Worm (Caenorhabditis elegans) whole organism, young adult: ENCODE measurements around the gene txt-17.
A peak's percentile ranks its signal among the peaks of the same experiment; 100 is the strongest.

Experiments
- B0261.1 ChIP-seq: sonication (generic microtip); optimal IDR thresholded peaks from 2 replicates; lab custom pipeline; 2016; ENCODE audit warnings: mild to moderate bottlenecking, missing genetic modification characterization, moderate library complexity, missing compliant biosample characterization
- F23B12.7 ChIP-seq: sonication (generic microtip); optimal IDR thresholded peaks from 2 replicates; lab custom pipeline; 2017; ENCODE audit warnings: missing genetic modification characterization, mild to moderate bottlenecking, missing compliant biosample characterization, antibody characterized with exemption, moderate library complexity; ENCODE audit not compliant: insufficient read depth
- F33H1.4 ChIP-seq: fragments of 200-800 bp; sonication (Bioruptor generic); IDR thresholded peaks from 2 replicates; pipeline ENCODE4 v1.3.6; 2022; ENCODE audit warnings: missing genetic modification reagents, missing genetic modification characterization, missing compliant biosample characterization
- F49E8.2 ChIP-seq: sonication (generic microtip); optimal IDR thresholded peaks from 3 replicates; lab custom pipeline; 2017; ENCODE audit warnings: missing genetic modification characterization, mild to moderate bottlenecking, missing compliant biosample characterization, antibody characterized with exemption, moderate library complexity; ENCODE audit not compliant: insufficient read depth
- F52B5.7 ChIP-seq: sonication (generic microtip); optimal IDR thresholded peaks from 2 replicates; lab custom pipeline; 2016; ENCODE audit warnings: mild to moderate bottlenecking, missing genetic modification characterization, missing compliant biosample characterization
- F55B11.4 ChIP-seq: sonication (generic microtip); optimal IDR thresholded peaks from 2 replicates; lab custom pipeline; 2016; ENCODE audit warnings: missing compliant biosample characterization, missing genetic modification characterization, borderline replicate concordance; ENCODE audit not compliant: insufficient read depth
- F57A8.1 ChIP-seq: fragments of 200-800 bp; sonication (Bioruptor generic); optimal IDR thresholded peaks from 2 replicates; lab custom pipeline; 2018; ENCODE audit warnings: mild to moderate bottlenecking, missing genetic modification characterization, moderate library complexity, missing compliant biosample characterization
- F57C9.4 ChIP-seq: sonication (generic microtip); optimal IDR thresholded peaks from 2 replicates; lab custom pipeline; 2017; ENCODE audit warnings: mild to moderate bottlenecking, missing genetic modification characterization, missing compliant biosample characterization
- T26A5.8 ChIP-seq: sonication (generic microtip); optimal IDR thresholded peaks from 2 replicates; lab custom pipeline; 2016; ENCODE audit warnings: missing genetic modification characterization, missing compliant biosample characterization
- attf-5 ChIP-seq: fragments of 200-800 bp; sonication (Bioruptor generic); optimal IDR thresholded peaks from 2 replicates; lab custom pipeline; 2018; ENCODE audit warnings: mild to moderate bottlenecking, missing genetic modification characterization, missing compliant biosample characterization
- bed-1 ChIP-seq: fragments of 200-800 bp; sonication (Bioruptor generic); IDR thresholded peaks from 2 replicates; pipeline ENCODE4 v1.3.6; 2022; ENCODE audit warnings: missing genetic modification reagents, missing genetic modification characterization, missing compliant biosample characterization
- bed-2 ChIP-seq: fragments of 200-800 bp; sonication (Bioruptor generic); IDR thresholded peaks from 2 replicates; pipeline ENCODE4 v1.3.6; 2022; ENCODE audit warnings: missing genetic modification reagents, missing genetic modification characterization, missing compliant biosample characterization
- cebp-2 ChIP-seq: fragments of 200-800 bp; sonication (Bioruptor generic); IDR thresholded peaks from 2 replicates; pipeline ENCODE4 v1.3.6; 2022; ENCODE audit warnings: missing genetic modification characterization, missing compliant biosample characterization
- ceh-58 ChIP-seq: fragments of 200-800 bp; sonication (Bioruptor generic); IDR thresholded peaks from 2 replicates; pipeline ENCODE4 v1.3.6; 2022; ENCODE audit warnings: missing genetic modification characterization, missing compliant biosample characterization
- efl-1 ChIP-seq: fragments of 150-350 bp; optimal IDR thresholded peaks from 2 replicates; lab custom pipeline; 2014; ENCODE audit warnings: missing biosample characterization, missing genetic modification reagents, missing genetic modification characterization
- fkh-3 ChIP-seq: sonication (generic microtip); optimal IDR thresholded peaks from 2 replicates; lab custom pipeline; 2016; ENCODE audit warnings: mild to moderate bottlenecking, missing genetic modification characterization, missing compliant biosample characterization
- him-1 ChIP-seq: sonication (generic microtip); optimal IDR thresholded peaks from 2 replicates; lab custom pipeline; 2016; ENCODE audit warnings: missing genotype, missing genetic modification reagents, missing genetic modification characterization, missing compliant biosample characterization
- hlh-12 ChIP-seq: sonication (generic microtip); optimal IDR thresholded peaks from 2 replicates; lab custom pipeline; 2016; ENCODE audit warnings: missing genetic modification characterization, missing compliant biosample characterization
- hlh-26 ChIP-seq: fragments of 200-800 bp; sonication (Bioruptor generic); conservative IDR thresholded peaks from 2 replicates; pipeline ENCODE4 v1.3.6; 2022; ENCODE audit warnings: missing genetic modification reagents, missing genetic modification characterization, missing compliant biosample characterization
- hmg-20 ChIP-seq: fragments of 200-800 bp; sonication (Bioruptor generic); IDR thresholded peaks from 2 replicates; pipeline ENCODE4 v1.3.6; 2022; ENCODE audit warnings: missing genetic modification reagents, missing genetic modification characterization, missing compliant biosample characterization
- hsf-1 ChIP-seq: fragments of 200-800 bp; sonication (Bioruptor generic); IDR thresholded peaks from 2 replicates; pipeline ENCODE4 v1.3.6; 2022; ENCODE audit warnings: missing genetic modification reagents, missing genetic modification characterization, missing compliant biosample characterization
- madf-3 ChIP-seq: fragments of 200-800 bp; sonication (Bioruptor generic); IDR thresholded peaks from 2 replicates; pipeline ENCODE4 v1.3.6; 2022; ENCODE audit warnings: missing genetic modification reagents, missing genetic modification characterization, missing compliant biosample characterization
- madf-8 ChIP-seq: fragments of 200-800 bp; sonication (Bioruptor generic); conservative IDR thresholded peaks from 2 replicates; pipeline ENCODE4 v1.3.6; 2022; ENCODE audit warnings: missing genetic modification reagents, missing genetic modification characterization, missing compliant biosample characterization
- mel-28 ChIP-seq: sonication (generic microtip); optimal IDR thresholded peaks from 2 replicates; lab custom pipeline; 2016; ENCODE audit warnings: borderline replicate concordance, mild to moderate bottlenecking, missing genetic modification characterization, missing compliant biosample characterization
- mes-4 ChIP-seq: sonication (generic microtip); optimal IDR thresholded peaks from 2 replicates; lab custom pipeline; 2016; ENCODE audit warnings: missing genotype, missing genetic modification characterization, missing compliant biosample characterization
- mxl-1 ChIP-seq: sonication (generic microtip); optimal IDR thresholded peaks from 2 replicates; lab custom pipeline; 2016; ENCODE audit warnings: missing genetic modification characterization, missing compliant biosample characterization
- nfya-2 ChIP-seq: fragments of 200-800 bp; sonication (Bioruptor generic); IDR thresholded peaks from 2 replicates; pipeline ENCODE4 v1.3.6; 2022; ENCODE audit warnings: missing genetic modification reagents, missing genetic modification characterization, missing compliant biosample characterization
- nhr-120 ChIP-seq: fragments of 200-800 bp; sonication (Bioruptor generic); IDR thresholded peaks from 2 replicates; pipeline ENCODE4 v1.3.6; 2022; ENCODE audit warnings: missing genetic modification characterization, missing compliant biosample characterization
- pbrm-1 ChIP-seq: fragments of 200-800 bp; sonication (Bioruptor generic); IDR thresholded peaks from 2 replicates; pipeline ENCODE4 v1.3.6; 2022; ENCODE audit warnings: missing genetic modification reagents, missing genetic modification characterization, missing compliant biosample characterization
- pha-4 ChIP-seq: fragments of 150-350 bp; sonication (generic microtip); optimal IDR thresholded peaks from 2 replicates; lab custom pipeline; 2014; ENCODE audit warnings: missing biosample characterization, missing genetic modification reagents, missing genetic modification characterization
- repo-1 ChIP-seq: sonication (generic microtip); optimal IDR thresholded peaks from 2 replicates; lab custom pipeline; 2017; ENCODE audit warnings: mild to moderate bottlenecking, missing genetic modification characterization, missing compliant biosample characterization
- rpc-1 ChIP-seq, 2 experiments: fragments of 150-350 bp in 1 of 2; sonication (generic microtip) in 1 of 2; optimal IDR thresholded peaks; 2 replicates each; lab custom pipeline; 2014 to 2018; ENCODE audit warnings: missing biosample characterization in 1 of 2, missing genetic modification characterization in 1 of 2, missing genetic modification reagents in 1 of 2, missing genotype in 1 of 2
- sdz-38 ChIP-seq: sonication (generic microtip); optimal IDR thresholded peaks from 2 replicates; lab custom pipeline; 2016; ENCODE audit warnings: missing genotype, missing genetic modification characterization, missing compliant biosample characterization
- sea-2 ChIP-seq: fragments of 200-800 bp; sonication (Bioruptor generic); IDR thresholded peaks from 2 replicates; pipeline ENCODE4 v1.3.6; 2022; ENCODE audit warnings: missing genetic modification characterization, missing compliant biosample characterization
- snpc-1.1 ChIP-seq: sonication (generic microtip); optimal IDR thresholded peaks from 2 replicates; lab custom pipeline; 2017; ENCODE audit warnings: missing genetic modification characterization, mild to moderate bottlenecking, missing compliant biosample characterization, antibody characterized with exemption, moderate library complexity, missing genotype, missing genetic modification reagents; ENCODE audit not compliant: insufficient read depth
- snpc-3.4 ChIP-seq: sonication (generic microtip); optimal IDR thresholded peaks from 2 replicates; lab custom pipeline; 2017; ENCODE audit warnings: missing genetic modification characterization, mild to moderate bottlenecking, missing compliant biosample characterization, antibody characterized with exemption, moderate library complexity, missing genotype, missing genetic modification reagents
- snpc-4 ChIP-seq, 5 experiments: fragments of 150-350 bp in 1 of 5; sonication (generic microtip) in 4 of 5; optimal IDR thresholded peaks; 2 replicates each; lab custom pipeline; 2014 to 2018; ENCODE audit warnings: missing genetic modification characterization in 5 of 5, missing biosample characterization in 3 of 5, antibody characterized with exemption in 2 of 5, mild to moderate bottlenecking in 2 of 5, missing compliant biosample characterization in 2 of 5, missing genotype in 2 of 5, moderate library complexity in 2 of 5, missing genetic modification reagents in 1 of 5
- somi-1 ChIP-seq: fragments of 200-800 bp; sonication (Bioruptor generic); optimal IDR thresholded peaks from 2 replicates; lab custom pipeline; 2018; ENCODE audit warnings: mild to moderate bottlenecking, missing genetic modification characterization, missing compliant biosample characterization
- tbx-9 ChIP-seq: sonication (generic microtip); optimal IDR thresholded peaks from 2 replicates; lab custom pipeline; 2016; ENCODE audit warnings: borderline replicate concordance, missing genetic modification characterization, inconsistent platforms, missing compliant biosample characterization
- xnd-1 ChIP-seq: sonication (generic microtip); optimal IDR thresholded peaks from 2 replicates; lab custom pipeline; 2016; ENCODE audit warnings: missing genotype, missing genetic modification reagents, missing genetic modification characterization, missing compliant biosample characterization
- ztf-18 ChIP-seq: sonication (generic microtip); optimal IDR thresholded peaks from 2 replicates; lab custom pipeline; 2016; ENCODE audit warnings: missing genotype, mild to moderate bottlenecking, missing genetic modification characterization, missing compliant biosample characterization
- ztf-22 ChIP-seq: fragments of 200-800 bp; sonication (Bioruptor generic); optimal IDR thresholded peaks from 2 replicates; lab custom pipeline; 2018; ENCODE audit warnings: mild to moderate bottlenecking, missing genetic modification characterization, moderate library complexity, missing compliant biosample characterization
- ztf-6 ChIP-seq: fragments of 200-800 bp; sonication (Bioruptor generic); IDR thresholded peaks from 2 replicates; pipeline ENCODE4 v1.3.6; 2022; ENCODE audit warnings: missing genetic modification reagents, missing genetic modification characterization, missing compliant biosample characterization

txt-17 gene

ce11 chrV:7084612-7085139, 31.7 kb upstream of the txt-17 start, which contains the start of gene mys-1 (continued):
- peak; percentile 79 for TF ChIP-seq efl-1 (GFP tag; lab: Kevin White, UChicago)
- no peak for TF ChIP-seq nfya-2 (GFP tag; lab: Robert Waterston, UW)
- TF ChIP-seq ztf-6 (GFP tag; lab: Robert Waterston, UW) = no peak
- TF ChIP-seq F57A8.1 (GFP tag; lab: Kevin White, UChicago) = no peak
- no peak for TF ChIP-seq bed-2 (GFP tag; lab: Robert Waterston, UW)
- no peak for TF ChIP-seq F52B5.7
- no peak for TF ChIP-seq fkh-3
- TF ChIP-seq ceh-58 (GFP tag; lab: Robert Waterston, UW) = no peak
- no peak for TF ChIP-seq madf-8 (GFP tag; lab: Robert Waterston, UW)
- TF ChIP-seq ztf-22 (GFP tag; lab: Kevin White, UChicago) = no peak
- TF ChIP-seq snpc-1.1 (tag; lab: Kevin White, UChicago) = no peak
- no peak for TF ChIP-seq hsf-1 (GFP tag; lab: Robert Waterston, UW)
- no peak for TF ChIP-seq mxl-1 (tag; lab: Kevin White, UChicago)
- TF ChIP-seq T26A5.8 (tag; lab: Kevin White, UChicago) = no peak
- TF ChIP-seq sdz-38 = no peak
- no peak for TF ChIP-seq F49E8.2 (tag; lab: Kevin White, UChicago)
- TF ChIP-seq cebp-2 = no peak
- TF ChIP-seq tbx-9 (tag; lab: Kevin White, UChicago) = no peak
- TF ChIP-seq him-1 (tag; lab: Kevin White, UChicago) = peak; percentile 9
- no peak for TF ChIP-seq mel-28 (tag; lab: Kevin White, UChicago)
- no peak for TF ChIP-seq hlh-12 (tag; lab: Kevin White, UChicago)
- TF ChIP-seq ztf-18 (tag; lab: Kevin White, UChicago) = peak; percentile 32
- peak; percentile 42 for TF ChIP-seq snpc-4 (GFP tag; optimal IDR thresholded peaks at IDR 0.05; lab: Kevin White, UChicago)
- peak in 1 of 4 experiments; percentile 7 for TF ChIP-seq snpc-4 (tag; optimal IDR thresholded peaks at IDR 0.05; lab: Kevin White, UChicago)
- no peak for TF ChIP-seq madf-3 (GFP tag; lab: Robert Waterston, UW)
- TF ChIP-seq F55B11.4 (tag; lab: Kevin White, UChicago) = no peak
- no peak for TF ChIP-seq mes-4 (tag; lab: Kevin White, UChicago)
- no peak for TF ChIP-seq somi-1 (GFP tag; lab: Kevin White, UChicago)
- no peak for TF ChIP-seq pbrm-1
- TF ChIP-seq repo-1 = no peak
- TF ChIP-seq nhr-120 (GFP tag; lab: Robert Waterston, UW) = no peak
- no peak for TF ChIP-seq hlh-26 (GFP tag; lab: Robert Waterston, UW)
- TF ChIP-seq sea-2 (GFP tag; lab: Robert Waterston, UW) = no peak
- TF ChIP-seq hmg-20 (GFP tag; lab: Robert Waterston, UW) = no peak
- no peak for TF ChIP-seq rpc-1 (optimal IDR thresholded peaks at IDR 0.05; lab: Kevin White, UChicago)
- no peak for TF ChIP-seq rpc-1 (tag; optimal IDR thresholded peaks at IDR 0.05; lab: Kevin White, UChicago)
- TF ChIP-seq pha-4 (tag; lab: Kevin White, UChicago) = no peak
- no peak for TF ChIP-seq F57C9.4 (tag; lab: Kevin White, UChicago)
- TF ChIP-seq attf-5 (GFP tag; lab: Kevin White, UChicago) = peak; percentile 17
- TF ChIP-seq bed-1 (GFP tag; lab: Robert Waterston, UW) = no peak
- no peak for TF ChIP-seq F33H1.4 (GFP tag; lab: Robert Waterston, UW)
- TF ChIP-seq xnd-1 = no peak
- TF ChIP-seq F23B12.7 (tag; lab: Kevin White, UChicago) = peak; percentile 26
- no peak for TF ChIP-seq snpc-3.4
- no peak for TF ChIP-seq B0261.1
